Worm (Caenorhabditis elegans) whole organism, early embryonic: ENCODE measurements around the gene nkb-2.

Experiments
- B0310.2 ChIP-seq: sonication (generic microtip); optimal IDR thresholded peaks from 2 replicates; lab custom pipeline; 2016; ENCODE audit warnings: mild to moderate bottlenecking, missing genetic modification characterization, missing compliant biosample characterization
- F13C5.2 ChIP-seq: sonication (generic microtip); optimal IDR thresholded peaks from 2 replicates; lab custom pipeline; 2017; ENCODE audit warnings: mild to moderate bottlenecking, missing genetic modification characterization, inconsistent platforms, missing compliant biosample characterization
- aly-1 ChIP-seq: sonication (generic microtip); optimal IDR thresholded peaks from 2 replicates; lab custom pipeline; 2016; ENCODE audit warnings: missing genetic modification characterization, missing compliant biosample characterization
- ama-1 ChIP-seq: fragments of 150-350 bp; optimal IDR thresholded peaks from 2 replicates; lab custom pipeline; 2014
- ceh-13 ChIP-seq: fragments of 200-800 bp; sonication (Bioruptor generic); optimal IDR thresholded peaks from 2 replicates; lab custom pipeline; 2018; ENCODE audit warnings: mild to moderate bottlenecking, missing genetic modification characterization, missing compliant biosample characterization
- ceh-36 ChIP-seq: sonication (generic microtip); optimal IDR thresholded peaks from 2 replicates; lab custom pipeline; 2016; ENCODE audit warnings: missing genetic modification characterization, inconsistent platforms, missing compliant biosample characterization
- ets-7 ChIP-seq: sonication (generic microtip); optimal IDR thresholded peaks from 2 replicates; lab custom pipeline; 2016; ENCODE audit warnings: missing genotype, missing genetic modification characterization, missing compliant biosample characterization
- flt-1 ChIP-seq: fragments of 200-800 bp; sonication (Bioruptor generic); IDR thresholded peaks from 2 replicates; pipeline ENCODE4 v1.3.6; 2022; ENCODE audit warnings: missing genetic modification characterization, missing compliant biosample characterization
- hmbx-1 ChIP-seq: sonication (generic microtip); optimal IDR thresholded peaks from 2 replicates; lab custom pipeline; 2016; ENCODE audit warnings: mild to moderate bottlenecking, missing genetic modification characterization, missing compliant biosample characterization
- hmg-4 ChIP-seq: fragments of 200-800 bp; sonication (Bioruptor generic); optimal IDR thresholded peaks from 2 replicates; lab custom pipeline; 2018; ENCODE audit warnings: mild to moderate bottlenecking, missing genetic modification characterization, missing compliant biosample characterization
- hnd-1 ChIP-seq: sonication (generic microtip); optimal IDR thresholded peaks from 2 replicates; lab custom pipeline; 2016; ENCODE audit warnings: missing genetic modification characterization, missing compliant biosample characterization
- pes-1 ChIP-seq: fragments of 200-800 bp; sonication (Bioruptor generic); IDR thresholded peaks from 2 replicates; pipeline ENCODE4 v1.3.6; 2022; ENCODE audit warnings: missing genetic modification reagents, missing genetic modification characterization, missing compliant biosample characterization
- scrt-1 ChIP-seq: fragments of 200-800 bp; sonication (Bioruptor generic); IDR thresholded peaks from 2 replicates; pipeline ENCODE4 v1.3.6; 2022; ENCODE audit warnings: missing genetic modification characterization, missing compliant biosample characterization
- sea-1 ChIP-seq: fragments of 200-800 bp; sonication (Bioruptor generic); conservative IDR thresholded peaks from 2 replicates; pipeline ENCODE4 v1.3.6; 2022; ENCODE audit warnings: missing genetic modification characterization, missing compliant biosample characterization
- tbx-11 ChIP-seq: fragments of 200-800 bp; sonication (Bioruptor generic); IDR thresholded peaks from 2 replicates; pipeline ENCODE4 v1.3.6; 2022; ENCODE audit warnings: missing genetic modification characterization, missing compliant biosample characterization
- tbx-37 ChIP-seq: fragments of 200-800 bp; sonication (Bioruptor generic); conservative IDR thresholded peaks from 2 replicates; pipeline ENCODE4 v1.3.6; 2022; ENCODE audit warnings: missing genetic modification reagents, missing genetic modification characterization, missing compliant biosample characterization
- tra-4 ChIP-seq: sonication (generic microtip); optimal IDR thresholded peaks from 2 replicates; lab custom pipeline; 2017; ENCODE audit warnings: missing genetic modification characterization, missing compliant biosample characterization

nkb-2 gene

ce11 chrIV:10573471-10573870 lies 17.3 kb upstream of the nkb-2 start:
- TF ChIP-seq hmg-4 (no peak), B0310.2 (tag; lab: Kevin White, UChicago) (no peak), F13C5.2 (tag; lab: Kevin White, UChicago) (no peak), sea-1 (no peak)

ce11 chrIV:10574471-10574870 lies 16.3 kb upstream of the nkb-2 start:
- TF ChIP-seq pes-1 (GFP tag; lab: Robert Waterston, UW) (no peak), flt-1 (GFP tag; lab: Robert Waterston, UW) (no peak), aly-1 (no peak)

DNA sequence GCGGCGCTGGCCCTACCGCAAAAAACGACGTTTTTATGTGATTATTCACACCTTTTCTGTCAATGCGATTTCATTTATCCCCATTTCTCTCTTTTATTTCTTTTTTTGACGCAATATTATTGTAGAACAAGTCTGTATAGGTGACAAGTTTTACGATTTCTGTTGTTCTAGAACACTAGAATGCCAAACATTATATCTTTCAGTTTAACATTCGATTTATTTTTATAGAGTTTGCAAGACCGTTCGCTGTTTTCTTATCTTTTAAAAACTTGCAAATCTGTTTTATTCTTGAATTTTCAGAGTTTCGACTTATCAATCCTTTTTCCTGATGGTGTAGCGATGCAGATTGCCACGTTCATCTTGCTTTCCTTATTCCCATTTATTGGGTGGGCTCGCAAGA lies 14.7 kb upstream of the nkb-2 start, which contains the start of gene efn-2:
TSS of gene efn-2 (plus strand) at position 301 of the 400 bp plus-strand sequence.
- TF ChIP-seq ama-1 (lab: Kevin White, UChicago) (no peak), hmg-4 (no peak), ceh-36 (tag; lab: Kevin White, UChicago) (no peak), sea-1 (no peak), pes-1 (GFP tag; lab: Robert Waterston, UW) (no peak), aly-1 (no peak), B0310.2 (tag; lab: Kevin White, UChicago) (no peak), scrt-1 (GFP tag; lab: Robert Waterston, UW) (no peak), tbx-11 (GFP tag; lab: Robert Waterston, UW) (no peak)

- TF ChIP-seq hmbx-1 (tag; lab: Kevin White, UChicago) (no peak), hnd-1 (no peak), ets-7 (tag; lab: Kevin White, UChicago) (no peak), sea-1 (no peak), ceh-36 (tag; lab: Kevin White, UChicago) (no peak), F13C5.2 (tag; lab: Kevin White, UChicago) (no peak), tbx-37 (no peak), tbx-11 (GFP tag; lab: Robert Waterston, UW) (no peak), B0310.2 (tag; lab: Kevin White, UChicago) (no peak), hmg-4 (no peak), scrt-1 (GFP tag; lab: Robert Waterston, UW) (no peak)
These were observed 14.1 kb upstream of the nkb-2 start for ce11 chrIV:10576624-10577023.

- TF ChIP-seq tbx-37 (no peak), scrt-1 (GFP tag; lab: Robert Waterston, UW) (no peak), tra-4 (tag; lab: Kevin White, UChicago) (no peak), B0310.2 (tag; lab: Kevin White, UChicago) (no peak), ets-7 (tag; lab: Kevin White, UChicago) (no peak), tbx-11 (GFP tag; lab: Robert Waterston, UW) (no peak), ceh-36 (tag; lab: Kevin White, UChicago) (no peak), F13C5.2 (tag; lab: Kevin White, UChicago) (no peak), flt-1 (GFP tag; lab: Robert Waterston, UW) (no peak), hnd-1 (no peak), ceh-13 (GFP tag; lab: Kevin White, UChicago) (no peak), ama-1 (lab: Kevin White, UChicago) (no peak), pes-1 (GFP tag; lab: Robert Waterston, UW) (no peak)
These were observed 13.1 kb upstream of the nkb-2 start for ce11 chrIV:10577600-10577999.

DNA sequence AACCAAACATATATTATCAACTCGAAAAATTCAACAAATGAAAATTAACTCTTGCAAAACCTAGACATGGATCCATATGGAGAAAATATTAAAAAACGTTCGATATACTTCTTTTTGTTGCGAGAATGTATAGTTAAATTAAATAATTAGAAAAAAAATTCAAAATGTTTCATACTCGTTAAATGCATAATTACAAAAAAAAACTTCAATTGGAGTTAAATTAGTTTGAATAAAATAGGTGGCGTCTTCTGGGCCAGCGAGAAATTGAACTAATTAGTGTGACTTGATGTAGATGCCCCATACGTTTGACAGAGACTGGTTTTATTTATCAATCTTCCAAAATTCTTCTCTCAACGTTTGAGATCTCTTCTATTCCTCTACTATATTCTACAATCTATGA lies 12.4 kb upstream of the nkb-2 start, which contains the start of gene lgc-43:
TSS of gene lgc-43 (plus strand) at position 301 of the 400 bp plus-strand sequence.
- TF ChIP-seq ets-7 (tag; lab: Kevin White, UChicago) (no peak), tbx-11 (GFP tag; lab: Robert Waterston, UW) (no peak), hmg-4 (no peak), ceh-13 (GFP tag; lab: Kevin White, UChicago) (no peak), tra-4 (tag; lab: Kevin White, UChicago) (no peak), sea-1 (no peak), F13C5.2 (tag; lab: Kevin White, UChicago) (no peak), ama-1 (lab: Kevin White, UChicago) (no peak), tbx-37 (no peak), B0310.2 (tag; lab: Kevin White, UChicago) (no peak)

DNA sequence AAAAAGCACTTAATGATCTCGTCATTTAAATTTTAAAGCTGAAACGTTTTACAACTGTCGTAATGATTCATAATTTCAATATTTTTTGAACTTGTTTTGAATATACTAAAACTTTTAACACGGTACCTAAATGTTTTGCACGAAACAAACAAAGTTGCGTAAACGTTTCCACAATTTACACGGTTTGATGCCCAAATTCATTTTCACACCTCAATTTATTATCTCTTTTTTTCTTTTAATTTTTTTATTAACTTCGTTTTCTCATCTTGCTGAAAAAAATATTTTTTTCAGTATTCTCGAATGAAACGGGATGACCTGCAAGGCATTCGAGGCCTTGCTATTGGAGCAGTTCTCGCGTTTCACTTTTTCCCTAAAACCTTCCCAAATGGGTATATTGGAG lies 6.5 kb upstream of the nkb-2 start, which contains the start of gene oac-8:
TSS of gene oac-8 (plus strand) at position 301 of the 400 bp plus-strand sequence.
- TF ChIP-seq F13C5.2 (tag; lab: Kevin White, UChicago), result no peak
- TF ChIP-seq flt-1 (GFP tag; lab: Robert Waterston, UW), result no peak
- TF ChIP-seq pes-1 (GFP tag; lab: Robert Waterston, UW), result no peak
- no peak for TF ChIP-seq hmbx-1 (tag; lab: Kevin White, UChicago)
- no peak for TF ChIP-seq hmg-4

- TF ChIP-seq aly-1 (no peak), ama-1 (lab: Kevin White, UChicago) (no peak), scrt-1 (GFP tag; lab: Robert Waterston, UW) (no peak), hmbx-1 (tag; lab: Kevin White, UChicago) (no peak), hnd-1 (no peak), tra-4 (tag; lab: Kevin White, UChicago) (no peak), ceh-36 (tag; lab: Kevin White, UChicago) (no peak), flt-1 (GFP tag; lab: Robert Waterston, UW) (no peak), sea-1 (no peak), ceh-13 (GFP tag; lab: Kevin White, UChicago) (no peak), F13C5.2 (tag; lab: Kevin White, UChicago) (no peak), ets-7 (tag; lab: Kevin White, UChicago) (no peak), hmg-4 (no peak), pes-1 (GFP tag; lab: Robert Waterston, UW) (no peak), tbx-11 (GFP tag; lab: Robert Waterston, UW) (no peak), tbx-37 (no peak)
These were observed 1.7 kb upstream of the nkb-2 start, which contains the start of gene C43F9.4 for ce11 chrIV:10589072-10589471. TSS of gene C43F9.4 (minus strand) at chrIV:10589172.
